Worm (Caenorhabditis elegans) whole organism, L2 larva: ENCODE data around the gene fat-6.

Source experiments
- dmd-4 ChIP-seq: sonication (generic microtip); optimal IDR thresholded peaks from 2 replicates; lab custom pipeline; 2017; ENCODE audit warnings: missing biosample characterization, missing genetic modification characterization
- lin-39 ChIP-seq: fragments of 150-350 bp; optimal IDR thresholded peaks from 2 replicates; lab custom pipeline; 2014; ENCODE audit warnings: missing biosample characterization, missing genetic modification reagents, missing genetic modification characterization
- nhr-12 ChIP-seq: fragments of 150-350 bp; optimal IDR thresholded peaks from 2 replicates; lab custom pipeline; 2014; ENCODE audit warnings: missing biosample characterization, missing genetic modification characterization

ce11 chrIV:11911723-11912122 lies 3.8 kb downstream of the fat-6 start, which contains the start of gene VZK822L.2:
- TF ChIP-seq dmd-4 (tag; lab: Kevin White, UChicago) (no peak), lin-39 (no peak), nhr-12 (no peak)
